Worm (Caenorhabditis elegans) whole organism, L1 larva: ENCODE data around the gene W02D7.4.

Experiments used
- C04F5.9 ChIP-seq: sonication (generic microtip); optimal IDR thresholded peaks from 2 replicates; lab custom pipeline; 2016; ENCODE audit warnings: missing genetic modification characterization, missing compliant biosample characterization
- C34B4.2 ChIP-seq: sonication (generic microtip); optimal IDR thresholded peaks from 2 replicates; lab custom pipeline; 2017; ENCODE audit warnings: mild to moderate bottlenecking, missing genetic modification characterization, missing compliant biosample characterization
- aha-1 ChIP-seq: fragments of 150-350 bp; optimal IDR thresholded peaks from 2 replicates; lab custom pipeline; 2014; ENCODE audit warnings: missing biosample characterization, missing genetic modification characterization
- ceh-63 ChIP-seq: fragments of 200-800 bp; sonication (Bioruptor generic); optimal IDR thresholded peaks from 2 replicates; lab custom pipeline; 2018; ENCODE audit warnings: mild to moderate bottlenecking, missing genetic modification characterization, missing compliant biosample characterization
- ceh-8 ChIP-seq: fragments of 200-800 bp; sonication (Bioruptor generic); optimal IDR thresholded peaks from 2 replicates; lab custom pipeline; 2018; ENCODE audit warnings: mild to moderate bottlenecking, missing genetic modification characterization, moderate library complexity, missing compliant biosample characterization
- ceh-82 ChIP-seq, 3 experiments: fragments of 150-350 bp in 1 of 3; sonication (generic microtip) in 2 of 3; optimal IDR thresholded peaks; 2 replicates each; lab custom pipeline; 2014 to 2017; ENCODE audit warnings: missing biosample characterization in 3 of 3, missing genetic modification characterization in 3 of 3
- ceh-90 ChIP-seq: sonication (generic microtip); optimal IDR thresholded peaks from 2 replicates; lab custom pipeline; 2016; ENCODE audit warnings: missing genetic modification characterization, missing compliant biosample characterization
- dpl-1 ChIP-seq, 3 experiments: fragments of 150-350 bp in 2 of 3; sonication (generic microtip) in 1 of 3; optimal IDR thresholded peaks; 2 replicates each; lab custom pipeline; 2014 to 2017; ENCODE audit warnings: missing biosample characterization in 3 of 3, missing genetic modification characterization in 3 of 3, missing genetic modification reagents in 3 of 3
- efl-1 ChIP-seq, 4 experiments: fragments of 150-350 bp; optimal IDR thresholded peaks in 3 of 4; peaks in 1 of 4; 1 replicate in 1 of 4; 2 replicates in 3 of 4; lab custom pipeline; 2014; ENCODE audit warnings: missing biosample characterization in 2 of 4, missing genetic modification characterization in 2 of 4, missing genetic modification reagents in 2 of 4
- egl-13 ChIP-seq: sonication (generic microtip); optimal IDR thresholded peaks from 2 replicates; lab custom pipeline; 2016; ENCODE audit warnings: missing genotype, missing genetic modification reagents, missing genetic modification characterization, missing compliant biosample characterization
- egl-27 ChIP-seq, 2 experiments: fragments of 150-350 bp in 1 of 2; sonication (generic microtip); optimal IDR thresholded peaks; 3 replicates each; lab custom pipeline; 2017 to 2018; ENCODE audit warnings: missing biosample characterization in 2 of 2, missing genetic modification characterization in 2 of 2, missing genetic modification reagents in 2 of 2
- elt-2 ChIP-seq: sonication (generic microtip); optimal IDR thresholded peaks from 2 replicates; lab custom pipeline; 2016; ENCODE audit warnings: missing genetic modification characterization, mild to moderate bottlenecking, inconsistent platforms, missing compliant biosample characterization, missing genetic modification reagents
- fkh-10 ChIP-seq: sonication (generic microtip); optimal IDR thresholded peaks from 2 replicates; lab custom pipeline; 2017; ENCODE audit warnings: missing biosample characterization, missing genetic modification reagents, missing genetic modification characterization
- fkh-8 ChIP-seq: sonication (generic microtip); optimal IDR thresholded peaks from 2 replicates; lab custom pipeline; 2016; ENCODE audit warnings: mild to moderate bottlenecking, missing genetic modification characterization, missing compliant biosample characterization
- fos-1 ChIP-seq: fragments of 150-350 bp; optimal IDR thresholded peaks from 2 replicates; lab custom pipeline; 2014; ENCODE audit warnings: missing biosample characterization, missing genetic modification characterization
- hlh-4 ChIP-seq: sonication (generic microtip); optimal IDR thresholded peaks from 2 replicates; lab custom pipeline; 2016; ENCODE audit warnings: mild to moderate bottlenecking, missing genetic modification characterization, missing compliant biosample characterization
- lin-13 ChIP-seq: fragments of 150-350 bp; optimal IDR thresholded peaks from 2 replicates; lab custom pipeline; 2014; ENCODE audit warnings: missing biosample characterization, missing genetic modification reagents, missing genetic modification characterization
- lin-15B ChIP-seq: fragments of 150-350 bp; sonication (generic microtip); optimal IDR thresholded peaks from 3 replicates; lab custom pipeline; 2014; ENCODE audit warnings: missing biosample characterization, missing genetic modification characterization
- lin-35 ChIP-seq, 2 experiments: fragments of 150-350 bp; optimal IDR thresholded peaks; 2 replicates each; lab custom pipeline; 2014; ENCODE audit warnings: missing biosample characterization in 2 of 2, missing genetic modification characterization in 2 of 2, missing genetic modification reagents in 2 of 2
- lir-3 ChIP-seq: sonication (generic microtip); optimal IDR thresholded peaks from 2 replicates; lab custom pipeline; 2016; ENCODE audit warnings: mild to moderate bottlenecking, missing genetic modification characterization, moderate library complexity, missing compliant biosample characterization; ENCODE audit not compliant: poor library complexity
- mdl-1 ChIP-seq, 2 experiments: fragments of 150-350 bp; optimal IDR thresholded peaks; 2 replicates each; lab custom pipeline; 2014 to 2017; ENCODE audit warnings: missing biosample characterization in 2 of 2, missing genetic modification characterization in 2 of 2, inconsistent platforms in 1 of 2
- mep-1 ChIP-seq: fragments of 150-350 bp; optimal IDR thresholded peaks from 2 replicates; lab custom pipeline; 2014; ENCODE audit warnings: missing biosample characterization, missing genetic modification characterization
- nhr-12 ChIP-seq: sonication (generic microtip); optimal IDR thresholded peaks from 2 replicates; lab custom pipeline; 2017; ENCODE audit warnings: missing biosample characterization, missing genetic modification characterization
- nhr-19 ChIP-seq: fragments of 200-800 bp; sonication (Bioruptor generic); conservative IDR thresholded peaks from 2 replicates; pipeline ENCODE4 v1.3.6; 2022; ENCODE audit warnings: missing genetic modification characterization, missing compliant biosample characterization
- nhr-20 ChIP-seq: sonication (generic microtip); optimal IDR thresholded peaks from 2 replicates; lab custom pipeline; 2016; ENCODE audit warnings: mild to moderate bottlenecking, missing genetic modification characterization, missing compliant biosample characterization
- nhr-47 ChIP-seq: sonication (generic microtip); optimal IDR thresholded peaks from 2 replicates; lab custom pipeline; 2016; ENCODE audit warnings: mild to moderate bottlenecking, missing genetic modification characterization, moderate library complexity, missing compliant biosample characterization
- nhr-71 ChIP-seq: sonication (generic microtip); optimal IDR thresholded peaks from 2 replicates; lab custom pipeline; 2016; ENCODE audit warnings: mild to moderate bottlenecking, missing genetic modification characterization, moderate library complexity, missing compliant biosample characterization
- nhr-84 ChIP-seq: sonication (generic microtip); optimal IDR thresholded peaks from 2 replicates; lab custom pipeline; 2017; ENCODE audit warnings: missing biosample characterization, missing genetic modification characterization
- nhr-85 ChIP-seq: sonication (generic microtip); peaks from one replicate; lab custom pipeline; 2016; ENCODE audit warnings: missing genetic modification characterization, inconsistent platforms, missing compliant biosample characterization
- pag-3 ChIP-seq: sonication (generic microtip); optimal IDR thresholded peaks from 2 replicates; lab custom pipeline; 2017; ENCODE audit warnings: missing genetic modification characterization, mild to moderate bottlenecking, missing compliant biosample characterization, antibody characterized with exemption, borderline replicate concordance; ENCODE audit not compliant: insufficient read depth
- pqm-1 ChIP-seq: sonication (generic microtip); optimal IDR thresholded peaks from 3 replicates; lab custom pipeline; 2017; ENCODE audit warnings: missing biosample characterization, missing genetic modification characterization
- skn-1 ChIP-seq: fragments of 150-350 bp; optimal IDR thresholded peaks from 2 replicates; lab custom pipeline; 2014; ENCODE audit warnings: missing biosample characterization, missing genetic modification characterization
- snpc-4 ChIP-seq: fragments of 150-350 bp; optimal IDR thresholded peaks from 2 replicates; lab custom pipeline; 2014; ENCODE audit warnings: missing biosample characterization, missing genetic modification characterization
- swsn-7 ChIP-seq: sonication (generic microtip); optimal IDR thresholded peaks from 2 replicates; lab custom pipeline; 2016; ENCODE audit warnings: missing genetic modification characterization, missing compliant biosample characterization
- unc-86 ChIP-seq: sonication (generic microtip); optimal IDR thresholded peaks from 2 replicates; lab custom pipeline; 2016; ENCODE audit warnings: missing genetic modification characterization, missing compliant biosample characterization
- unc-98 ChIP-seq: fragments of 200-800 bp; sonication (Bioruptor generic); IDR thresholded peaks from 2 replicates; pipeline ENCODE4 v1.3.6; 2022; ENCODE audit warnings: missing genetic modification characterization, missing compliant biosample characterization
- zip-4 ChIP-seq: fragments of 200-800 bp; sonication (Bioruptor generic); optimal IDR thresholded peaks from 2 replicates; lab custom pipeline; 2018; ENCODE audit warnings: mild to moderate bottlenecking, missing genetic modification characterization, moderate library complexity, missing compliant biosample characterization
- ztf-11 ChIP-seq, 2 experiments: sonication (generic microtip); optimal IDR thresholded peaks; 2 replicates each; lab custom pipeline; 2016 to 2017; ENCODE audit warnings: missing genetic modification characterization in 2 of 2, missing biosample characterization in 1 of 2, missing compliant biosample characterization in 1 of 2

W02D7.4 gene

ce11 chrV:8300935-8301535 is 3.6 kb upstream of the W02D7.4 start, which contains the start of gene W02D7.6 (continued):
- TF ChIP-seq lir-3 (tag; lab: Kevin White, UChicago): no peak
- no peak for TF ChIP-seq unc-98 (GFP tag; lab: Robert Waterston, UW)

ce11 chrV:8299191-8299854 is 1.9 kb upstream of the W02D7.4 start, which contains the start of gene W02D7.5:
Gene W02D7.5, minus strand, starts transcription at chrV:8299241.
- TF ChIP-seq C34B4.2 (tag; lab: Kevin White, UChicago): no peak
- TF ChIP-seq hlh-4 (tag; lab: Kevin White, UChicago): peak; percentile 68
- TF ChIP-seq efl-1 (optimal IDR thresholded peaks at IDR 0.05; lab: Kevin White, UChicago): no peak
- peak in 1 of 2 experiments; percentile 69 for TF ChIP-seq efl-1 (GFP tag; optimal IDR thresholded peaks at IDR 0.05 in 1 of 2; lab: Kevin White, UChicago)

DNA sequence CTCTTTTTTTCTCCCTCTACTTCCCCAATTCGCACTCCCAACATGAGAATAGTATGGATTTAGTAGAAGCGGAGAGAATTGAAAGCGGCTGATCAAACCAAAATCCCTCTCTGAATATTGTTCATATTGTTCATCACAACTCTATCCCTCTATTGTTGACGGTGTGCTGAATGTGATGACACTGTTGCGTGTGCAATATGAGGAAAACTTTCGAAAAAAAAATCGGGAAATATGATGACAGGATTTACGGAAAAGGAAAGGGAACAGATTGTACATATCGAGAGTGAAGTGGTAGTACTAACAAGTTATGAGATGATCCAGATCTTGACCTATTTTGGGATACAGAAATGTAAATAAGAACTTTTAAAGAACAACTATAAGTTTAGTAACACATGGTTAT is 1.5 kb downstream of the W02D7.4 start, which contains the start of gene smex-1:
Gene smex-1, minus strand, starts transcription at position 101 of the 400 bp plus-strand sequence.
- no peak for TF ChIP-seq ceh-8
- TF ChIP-seq unc-86: no peak
- TF ChIP-seq C04F5.9 (tag; lab: Kevin White, UChicago): no peak
- TF ChIP-seq skn-1 (tag; lab: Kevin White, UChicago): no peak
- no peak for TF ChIP-seq efl-1 (optimal IDR thresholded peaks at IDR 0.05; lab: Kevin White, UChicago)
- no peak for TF ChIP-seq efl-1 (GFP tag; optimal IDR thresholded peaks at IDR 0.05 in 1 of 2; lab: Kevin White, UChicago)
- TF ChIP-seq lin-15B: no peak
- TF ChIP-seq aha-1 (tag; lab: Kevin White, UChicago): no peak
- no peak for TF ChIP-seq lin-13 (GFP tag; lab: Kevin White, UChicago)
- TF ChIP-seq nhr-84 (tag; lab: Kevin White, UChicago): no peak
- TF ChIP-seq egl-13 (tag; lab: Kevin White, UChicago): no peak
- no peak for TF ChIP-seq pqm-1 (tag; lab: Kevin White, UChicago)
- TF ChIP-seq snpc-4 (tag; lab: Kevin White, UChicago): no peak
- TF ChIP-seq zip-4 (GFP tag; lab: Kevin White, UChicago): no peak
- TF ChIP-seq ceh-82 (tag; optimal IDR thresholded peaks at IDR 0.05; lab: Kevin White, UChicago): no peak
- no peak for TF ChIP-seq egl-27 (tag; optimal IDR thresholded peaks at IDR 0.05; lab: Kevin White, UChicago)

DNA sequence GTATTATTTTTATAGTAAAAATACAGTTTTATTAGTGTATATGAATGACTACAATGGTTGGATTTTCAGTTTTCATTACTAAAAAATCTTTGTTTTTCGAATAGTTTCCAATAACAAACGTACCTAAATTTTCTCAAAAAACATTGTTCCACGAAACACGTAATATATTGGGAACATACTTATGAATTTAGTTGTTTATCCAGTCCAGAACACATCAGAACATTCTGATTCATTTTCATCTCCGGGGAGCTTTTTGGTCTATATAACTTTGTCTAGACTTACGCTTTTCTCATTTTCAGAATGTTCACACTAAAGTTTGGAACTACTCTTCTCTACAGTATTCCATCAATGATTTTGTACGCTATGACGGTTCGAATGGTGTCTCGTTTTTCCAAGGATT is 5.6 kb downstream of the W02D7.4 start, which contains the start of gene srg-33:
Gene srg-33, plus strand, starts transcription at position 301 of the 400 bp plus-strand sequence.
- TF ChIP-seq nhr-85 (tag; lab: Kevin White, UChicago) (no peak), fos-1 (tag; lab: Kevin White, UChicago) (no peak)

DNA sequence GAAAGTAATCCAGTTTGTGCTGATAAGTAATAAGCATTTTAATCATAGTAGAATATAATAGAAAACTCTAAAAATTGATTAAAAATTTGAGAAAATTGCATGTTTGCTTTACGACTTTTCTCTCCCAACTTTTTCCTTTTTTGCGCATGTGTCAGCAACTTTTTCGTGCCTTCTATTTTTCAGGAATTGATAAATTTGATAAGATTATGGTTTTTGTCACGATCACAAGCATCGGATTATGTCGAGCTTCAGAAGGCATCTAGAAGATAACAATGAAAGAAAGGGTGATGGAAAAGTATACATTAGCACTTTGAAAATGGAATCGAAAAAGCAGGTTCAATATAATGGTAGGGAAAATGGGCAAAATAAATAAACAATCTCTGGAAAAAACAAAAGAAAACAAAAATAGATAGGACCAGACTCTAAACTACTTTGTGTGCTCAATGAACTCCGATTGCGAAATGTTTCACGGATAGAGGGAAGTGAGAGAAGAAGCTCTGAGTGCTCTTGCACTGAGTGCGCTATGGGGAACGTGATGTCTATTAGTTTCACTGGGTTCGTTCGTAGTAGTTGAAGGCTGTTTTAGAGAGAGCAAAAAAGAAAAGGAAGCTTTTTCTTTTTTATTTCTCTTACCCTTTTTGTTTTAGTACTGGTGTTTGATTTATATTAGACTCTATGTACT is 9.1 kb downstream of the W02D7.4 start:
- peak; percentile 44 for TF ChIP-seq skn-1 (tag; lab: Kevin White, UChicago)
- no peak for TF ChIP-seq lin-35 (GFP tag; optimal IDR thresholded peaks at IDR 0.05; lab: Kevin White, UChicago)
- peak; percentile 17 for TF ChIP-seq nhr-71
- no peak for TF ChIP-seq dpl-1 (GFP tag; optimal IDR thresholded peaks at IDR 0.05; lab: Kevin White, UChicago)
- no peak for TF ChIP-seq ceh-82 (tag; optimal IDR thresholded peaks at IDR 0.05; lab: Kevin White, UChicago)
- 0 out of 2 replicates have a peak, but pooled peaks have one; percentile 21 for TF ChIP-seq nhr-19
- TF ChIP-seq aha-1 (tag; lab: Kevin White, UChicago): no peak
- TF ChIP-seq fkh-8: peak; percentile 5
- peak; percentile 35 for TF ChIP-seq zip-4 (GFP tag; lab: Kevin White, UChicago)
- TF ChIP-seq elt-2 (tag; lab: Kevin White, UChicago): peak; percentile 81

- TF ChIP-seq dpl-1 (GFP tag; optimal IDR thresholded peaks at IDR 0.05; lab: Kevin White, UChicago) (no peak), ceh-90 (no peak), pag-3 (tag; lab: Kevin White, UChicago) (no peak), fkh-10 (GFP tag; lab: Kevin White, UChicago) (no peak), nhr-12 (tag; lab: Kevin White, UChicago) (no peak), pqm-1 (tag; lab: Kevin White, UChicago) (no peak), mep-1 (tag; lab: Kevin White, UChicago) (no peak), mdl-1 (tag; optimal IDR thresholded peaks at IDR 0.05; lab: Kevin White, UChicago) (no peak), ceh-63 (GFP tag; lab: Kevin White, UChicago) (no peak), nhr-20 (no peak), C34B4.2 (tag; lab: Kevin White, UChicago) (no peak), ztf-11 (tag; optimal IDR thresholded peaks at IDR 0.05; lab: Kevin White, UChicago) (no peak), swsn-7 (tag; lab: Kevin White, UChicago) (no peak), skn-1 (tag; lab: Kevin White, UChicago) (no peak), nhr-47 (no peak)
Observed at ce11 chrV:8285455-8285854, 11.9 kb downstream of the W02D7.4 start.
